Fruit fly (Drosophila melanogaster): ENCODE measurements around the gene TotF.

Gene TotF

dm6 chr2L:19865539-19866068 is 46.6 kb downstream of the TotF start:
- TF ChIP-seq CG32006 (GFP tag; optimal IDR thresholded peaks at IDR 0.05) (peak; percentile 91), CG6163 (GFP tag; IDR thresholded peaks at IDR 0.05) (peak; percentile 89), fkh (GFP tag; optimal IDR thresholded peaks at IDR 0.05) (peak; percentile 41), pdm3 (GFP tag; optimal IDR thresholded peaks at IDR 0.05) (peak; percentile 88), lz (GFP tag; optimal IDR thresholded peaks at IDR 0.05) (peak; percentile 91), CG6276 (GFP tag; optimal IDR thresholded peaks at IDR 0.05) (peak; percentile 85), Ets21C (GFP tag; optimal IDR thresholded peaks at IDR 0.05) (peak; percentile 83), CG16779 (tag; optimal IDR thresholded peaks at IDR 0.05) (peak; percentile 62), salr (GFP tag; optimal IDR thresholded peaks at IDR 0.05) (peak; percentile 78 to 83), Sox102F (GFP tag; optimal IDR thresholded peaks at IDR 0.05) (peak; percentile 85), Eip75B (GFP tag; optimal IDR thresholded peaks at IDR 0.05) (peak; percentile 84), CG6808 (GFP tag; optimal IDR thresholded peaks at IDR 0.05) (peak; percentile 34), CG4318 (GFP tag; optimal IDR thresholded peaks at IDR 0.05) (peak; percentile 77), CG8632 (GFP tag; optimal IDR thresholded peaks at IDR 0.05) (peak; percentile 83), dac (GFP tag; optimal IDR thresholded peaks at IDR 0.05) (peak; percentile 83), CG7368 (GFP tag; optimal IDR thresholded peaks at IDR 0.05) (peak; percentile 66), eg (GFP tag; IDR thresholded peaks at IDR 0.05) (peak; percentile 94), spab (GFP tag; optimal IDR thresholded peaks at IDR 0.05) (peak; percentile 68), CG31627 (GFP tag; optimal IDR thresholded peaks at IDR 0.05) (peak; percentile 86), Blimp-1 (GFP tag; optimal IDR thresholded peaks at IDR 0.05) (peak; percentile 25), fd59A (GFP tag; optimal IDR thresholded peaks at IDR 0.05) (peak; percentile 75), Eip93F (GFP tag; optimal IDR thresholded peaks at IDR 0.05) (peak; percentile 32), Hr4 (GFP tag; optimal IDR thresholded peaks at IDR 0.05) (peak; percentile 85), ss (GFP tag; optimal IDR thresholded peaks at IDR 0.05) (peak; percentile 51 to 67), Eip78C (GFP tag) (peak; percentile 96), CG11762 (GFP tag; optimal IDR thresholded peaks at IDR 0.05; ENCODE audit: insufficient read depth) (peak; percentile 69), CG10669 (GFP tag; optimal IDR thresholded peaks at IDR 0.05) (peak; percentile 78), CG3919 (GFP tag; optimal IDR thresholded peaks at IDR 0.05) (peak; percentile 81), Hr39 (GFP tag; optimal IDR thresholded peaks at IDR 0.05) (peak; percentile 90), dsx (GFP tag; optimal IDR thresholded peaks at IDR 0.05; ENCODE audit: poor library complexity, severe bottlenecking) (peak; percentile 46), CG11902 (GFP tag; optimal IDR thresholded peaks at IDR 0.05) (peak; percentile 46), achi (GFP tag; optimal IDR thresholded peaks at IDR 0.05) (peak; percentile 89), Sox15 (GFP tag; optimal IDR thresholded peaks at IDR 0.05) (peak; percentile 77), CG15336 (GFP tag; IDR thresholded peaks at IDR 0.05) (peak; percentile 98), OdsH (GFP tag; optimal IDR thresholded peaks at IDR 0.05) (peak; percentile 92), vri (GFP tag; optimal IDR thresholded peaks at IDR 0.05) (peak; percentile 85), Gug (GFP tag; IDR thresholded peaks at IDR 0.05) (peak; percentile 90), Smox (GFP tag; optimal IDR thresholded peaks at IDR 0.05) (peak; percentile 88), CG8319 (GFP tag; optimal IDR thresholded peaks at IDR 0.05) (peak; percentile 76), esn (GFP tag; optimal IDR thresholded peaks at IDR 0.05) (peak; percentile 93), CG1621 (tag; optimal IDR thresholded peaks at IDR 0.05) (peak; percentile 85), svp (GFP tag) (peak; percentile 84), net (GFP tag; optimal IDR thresholded peaks at IDR 0.05) (peak; percentile 91), CG3032 (tag; optimal IDR thresholded peaks at IDR 0.05) (peak; percentile 70), CG9139 (GFP tag; optimal IDR thresholded peaks at IDR 0.05) (peak; percentile 14), cyc (GFP tag; optimal IDR thresholded peaks at IDR 0.05) (peak; percentile 41), CG34406 (GFP tag; optimal IDR thresholded peaks at IDR 0.05) (peak; percentile 85), Lpt (GFP tag; optimal IDR thresholded peaks at IDR 0.05) (peak; percentile 79), CG11294 (GFP tag; IDR thresholded peaks at IDR 0.05) (peak; percentile 82), acj6 (GFP tag; optimal IDR thresholded peaks at IDR 0.05) (peak; percentile 91), Hr38 (GFP tag; optimal IDR thresholded peaks at IDR 0.05) (peak; percentile 36)

Measured in whole organism, prepupa.